Fruit fly (Drosophila melanogaster): Measurements from ENCODE around the gene CG1105.

Gene CG1105

DNA sequence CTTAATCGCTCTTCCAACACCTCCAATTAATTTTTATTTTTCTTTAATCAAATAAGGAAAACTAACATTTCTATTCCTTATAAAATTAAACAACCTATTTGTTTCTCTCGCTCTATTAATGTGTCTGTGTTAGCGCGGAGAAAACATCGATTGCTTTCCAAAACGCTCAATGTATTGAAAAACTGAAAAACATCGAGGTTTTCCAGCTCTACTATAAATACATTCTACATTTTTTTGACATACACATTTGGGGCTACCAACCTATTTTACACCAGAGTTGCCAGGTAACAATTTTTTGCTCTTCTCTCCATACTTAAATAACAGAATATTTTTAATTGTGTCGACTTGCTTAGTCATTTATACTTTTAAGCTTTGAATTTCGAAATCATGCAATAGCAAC is 25.0 kb upstream of the CG1105 start (continued):
- TF ChIP-seq CG17829 (tag; optimal IDR thresholded peaks at IDR 0.05) (peak; percentile 42), CG6254 (GFP tag; optimal IDR thresholded peaks at IDR 0.05) (no peak), Lhr (GFP tag; optimal IDR thresholded peaks at IDR 0.05) (peak; percentile 81), HmgD (GFP tag; optimal IDR thresholded peaks at IDR 0.05) (no peak), CG8944 (GFP tag; optimal IDR thresholded peaks at IDR 0.05) (no peak), Doc2 (GFP tag; IDR thresholded peaks at IDR 0.05) (no peak), Oaz (GFP tag; IDR thresholded peaks at IDR 0.05) (no peak), org-1 (GFP tag; optimal IDR thresholded peaks at IDR 0.05) (no peak), C15 (GFP tag; IDR thresholded peaks at IDR 0.05) (no peak), E2f2 (GFP tag; IDR thresholded peaks at IDR 0.05) (peak; percentile 53), GATAe (GFP tag; conservative IDR thresholded peaks at IDR 0.05) (no peak), CG13775 (GFP tag; optimal IDR thresholded peaks at IDR 0.05) (peak; percentile 3), Aef1 (GFP tag; IDR thresholded peaks at IDR 0.05) (no peak), Neu2 (GFP tag; optimal IDR thresholded peaks at IDR 0.05; ENCODE audit: borderline replicate concordance) (no peak), Nf-YA (GFP tag; IDR thresholded peaks at IDR 0.05) (no peak), sim (GFP tag; IDR thresholded peaks at IDR 0.05) (no peak), Hr39 (optimal IDR thresholded peaks at IDR 0.05) (no peak), CG6654 (GFP tag; optimal IDR thresholded peaks at IDR 0.05) (no peak), CG7372 (GFP tag; IDR thresholded peaks at IDR 0.05) (no peak), HLH54F (GFP tag; optimal IDR thresholded peaks at IDR 0.05) (peak; percentile 24), sug (tag; optimal IDR thresholded peaks at IDR 0.05) (peak; percentile 36), CG8388 (GFP tag; optimal IDR thresholded peaks at IDR 0.05) (peak; percentile 25), Stat92E (GFP tag; optimal IDR thresholded peaks at IDR 0.05) (no peak), croc (GFP tag; conservative IDR thresholded peaks at IDR 0.05) (no peak), tap (tag; optimal IDR thresholded peaks at IDR 0.05) (no peak), CG10543 (GFP tag; optimal IDR thresholded peaks at IDR 0.05) (no peak), CG10147 (GFP tag; optimal IDR thresholded peaks at IDR 0.05) (no peak), bbx (GFP tag; IDR thresholded peaks at IDR 0.05; ENCODE audit: partially characterized antibody) (peak; percentile 80), dati (GFP tag; IDR thresholded peaks at IDR 0.05) (no peak), sc (optimal IDR thresholded peaks at IDR 0.05) (no peak), sc (GFP tag; optimal IDR thresholded peaks at IDR 0.05) (no peak), Optix (GFP tag; IDR thresholded peaks at IDR 0.05) (no peak), wor (GFP tag; IDR thresholded peaks at IDR 0.05) (no peak), Oli (tag; optimal IDR thresholded peaks at IDR 0.05) (no peak), CG16863 (GFP tag; optimal IDR thresholded peaks at IDR 0.05) (no peak), bab2 (GFP tag; optimal IDR thresholded peaks at IDR 0.05) (peak; percentile 12), pnt (GFP tag; optimal IDR thresholded peaks at IDR 0.05) (no peak), pzg (GFP tag; optimal IDR thresholded peaks at IDR 0.05) (peak; percentile 50), CG4707 (GFP tag; optimal IDR thresholded peaks at IDR 0.05) (no peak), tgo (GFP tag; IDR thresholded peaks at IDR 0.05) (no peak), nerfin-1 (tag; optimal IDR thresholded peaks at IDR 0.05) (no peak), YL-1 (GFP tag; optimal IDR thresholded peaks at IDR 0.05) (peak; percentile 56), br (optimal IDR thresholded peaks at IDR 0.05) (no peak), CG11504 (tag; optimal IDR thresholded peaks at IDR 0.05) (peak; percentile 65), CG8478 (optimal IDR thresholded peaks at IDR 0.05) (no peak), Poxn (GFP tag; IDR thresholded peaks at IDR 0.05) (no peak), Bgb (GFP tag; IDR thresholded peaks at IDR 0.05; ENCODE audit: partially characterized antibody) (peak; percentile 84), zen2 (GFP tag; IDR thresholded peaks at IDR 0.05; ENCODE audit: partially characterized antibody) (peak; percentile 58; the same call in 2 of the 3 replicates), prd (optimal IDR thresholded peaks at IDR 0.05) (no peak), prd (GFP tag; IDR thresholded peaks at IDR 0.05) (no peak), wek (GFP tag; optimal IDR thresholded peaks at IDR 0.05) (no peak), trh (GFP tag; optimal IDR thresholded peaks at IDR 0.05) (no peak), CG14014 (GFP tag; IDR thresholded peaks at IDR 0.05) (no peak)
